Worm (Caenorhabditis elegans) whole organism, young adult: ENCODE results near the gene obr-1.
A peak's percentile ranks its signal among the peaks of the same experiment; 100 is the strongest.

Experiments
- B0019.2 ChIP-seq: fragments of 200-800 bp; sonication (Bioruptor generic); conservative IDR thresholded peaks from 2 replicates; pipeline ENCODE4 v1.3.6; 2022; ENCODE audit warnings: missing genetic modification reagents, missing genetic modification characterization, missing compliant biosample characterization
- B0261.1 ChIP-seq: sonication (generic microtip); optimal IDR thresholded peaks from 2 replicates; lab custom pipeline; 2016; ENCODE audit warnings: mild to moderate bottlenecking, missing genetic modification characterization, moderate library complexity, missing compliant biosample characterization
- B0336.3 ChIP-seq: fragments of 200-800 bp; sonication (Bioruptor generic); IDR thresholded peaks from 2 replicates; pipeline ENCODE4 v1.3.6; 2022; ENCODE audit warnings: missing genetic modification characterization, missing compliant biosample characterization
- D2030.7 ChIP-seq: fragments of 200-800 bp; sonication (Bioruptor generic); IDR thresholded peaks from 2 replicates; pipeline ENCODE4 v1.3.6; 2022; ENCODE audit warnings: missing genetic modification reagents, missing genetic modification characterization, missing compliant biosample characterization
- F33H1.4 ChIP-seq: fragments of 200-800 bp; sonication (Bioruptor generic); IDR thresholded peaks from 2 replicates; pipeline ENCODE4 v1.3.6; 2022; ENCODE audit warnings: missing genetic modification reagents, missing genetic modification characterization, missing compliant biosample characterization
- F57A8.1 ChIP-seq: fragments of 200-800 bp; sonication (Bioruptor generic); optimal IDR thresholded peaks from 2 replicates; lab custom pipeline; 2018; ENCODE audit warnings: mild to moderate bottlenecking, missing genetic modification characterization, moderate library complexity, missing compliant biosample characterization
- F57C9.4 ChIP-seq: sonication (generic microtip); optimal IDR thresholded peaks from 2 replicates; lab custom pipeline; 2017; ENCODE audit warnings: mild to moderate bottlenecking, missing genetic modification characterization, missing compliant biosample characterization
- K12H6.12 ChIP-seq: fragments of 200-800 bp; sonication (Bioruptor generic); optimal IDR thresholded peaks from 2 replicates; lab custom pipeline; 2018; ENCODE audit warnings: mild to moderate bottlenecking, missing genetic modification characterization, missing compliant biosample characterization
- T07F8.4 ChIP-seq: sonication (generic microtip); optimal IDR thresholded peaks from 2 replicates; lab custom pipeline; 2016; ENCODE audit warnings: mild to moderate bottlenecking, missing genetic modification characterization, moderate library complexity, missing compliant biosample characterization
- Y53G8AR.9 ChIP-seq: fragments of 200-800 bp; sonication (Bioruptor generic); conservative IDR thresholded peaks from 2 replicates; pipeline ENCODE4 v1.3.6; 2022; ENCODE audit warnings: missing genetic modification reagents, missing genetic modification characterization, missing compliant biosample characterization
- Y79H2A.3 ChIP-seq: fragments of 200-800 bp; sonication (Bioruptor generic); conservative IDR thresholded peaks from 2 replicates; pipeline ENCODE4 v1.3.6; 2022; ENCODE audit warnings: missing genetic modification reagents, missing genetic modification characterization, missing compliant biosample characterization
- ZK185.1 ChIP-seq: sonication (generic microtip); optimal IDR thresholded peaks from 2 replicates; lab custom pipeline; 2016; ENCODE audit warnings: mild to moderate bottlenecking, missing genetic modification characterization, missing compliant biosample characterization; ENCODE audit not compliant: poor library complexity, severe bottlenecking
- akir-1 ChIP-seq: fragments of 200-800 bp; sonication (Bioruptor generic); optimal IDR thresholded peaks from 2 replicates; lab custom pipeline; 2018; ENCODE audit warnings: mild to moderate bottlenecking, missing genetic modification characterization, moderate library complexity, missing compliant biosample characterization
- athp-1 ChIP-seq: sonication (generic microtip); optimal IDR thresholded peaks from 2 replicates; lab custom pipeline; 2017; ENCODE audit warnings: mild to moderate bottlenecking, missing genetic modification characterization, missing compliant biosample characterization
- attf-3 ChIP-seq: fragments of 200-800 bp; sonication (Bioruptor generic); conservative IDR thresholded peaks from 2 replicates; pipeline ENCODE4 v1.3.6; 2022; ENCODE audit warnings: missing genetic modification reagents, missing genetic modification characterization, missing compliant biosample characterization
- attf-6 ChIP-seq: fragments of 200-800 bp; sonication (Bioruptor generic); IDR thresholded peaks from 2 replicates; pipeline ENCODE4 v1.3.6; 2022; ENCODE audit warnings: missing genetic modification reagents, missing genetic modification characterization, missing compliant biosample characterization
- cebp-1 ChIP-seq, 2 experiments: fragments of 200-800 bp in 1 of 2; sonication (Bioruptor generic) in 1 of 2; sonication (generic microtip) in 1 of 2; IDR thresholded peaks in 1 of 2; optimal IDR thresholded peaks in 1 of 2; 2 replicates each; pipeline versions ENCODE4 v1.3.6 to Lab custom; 2017 to 2022; ENCODE audit warnings: missing compliant biosample characterization in 2 of 2, missing genetic modification characterization in 2 of 2, mild to moderate bottlenecking in 1 of 2, missing genetic modification reagents in 1 of 2, moderate library complexity in 1 of 2
- ceh-100 ChIP-seq: fragments of 200-800 bp; sonication (Bioruptor generic); IDR thresholded peaks from 2 replicates; pipeline ENCODE4 v1.3.6; 2022; ENCODE audit warnings: missing genetic modification reagents, missing genetic modification characterization, missing compliant biosample characterization
- ceh-27 ChIP-seq: fragments of 200-800 bp; sonication (Bioruptor generic); optimal IDR thresholded peaks from 2 replicates; lab custom pipeline; 2018; ENCODE audit warnings: mild to moderate bottlenecking, missing genetic modification characterization, moderate library complexity, missing compliant biosample characterization
- ceh-58 ChIP-seq: fragments of 200-800 bp; sonication (Bioruptor generic); IDR thresholded peaks from 2 replicates; pipeline ENCODE4 v1.3.6; 2022; ENCODE audit warnings: missing genetic modification characterization, missing compliant biosample characterization
- ceh-91 ChIP-seq: fragments of 200-800 bp; sonication (Bioruptor generic); IDR thresholded peaks from 2 replicates; pipeline ENCODE4 v1.3.6; 2022; ENCODE audit warnings: missing genetic modification reagents, missing genetic modification characterization, missing compliant biosample characterization
- dox-1 ChIP-seq: fragments of 200-800 bp; sonication (Bioruptor generic); IDR thresholded peaks from 2 replicates; pipeline ENCODE4 v1.3.6; 2022; ENCODE audit warnings: missing genetic modification reagents, missing genetic modification characterization, missing compliant biosample characterization
- dpl-1 ChIP-seq: fragments of 150-350 bp; optimal IDR thresholded peaks from 2 replicates; lab custom pipeline; 2014; ENCODE audit warnings: missing biosample characterization, missing genetic modification reagents, missing genetic modification characterization
- efl-1 ChIP-seq: fragments of 150-350 bp; optimal IDR thresholded peaks from 2 replicates; lab custom pipeline; 2014; ENCODE audit warnings: missing biosample characterization, missing genetic modification reagents, missing genetic modification characterization
- egl-44 ChIP-seq: fragments of 200-800 bp; sonication (Bioruptor generic); IDR thresholded peaks from 2 replicates; pipeline ENCODE4 v1.3.6; 2022; ENCODE audit warnings: missing genetic modification reagents, missing genetic modification characterization, missing compliant biosample characterization
- ets-4 ChIP-seq: fragments of 200-800 bp; sonication (Bioruptor generic); optimal IDR thresholded peaks from 2 replicates; lab custom pipeline; 2018; ENCODE audit warnings: mild to moderate bottlenecking, missing genetic modification characterization, missing compliant biosample characterization
- hsf-1 ChIP-seq: fragments of 200-800 bp; sonication (Bioruptor generic); IDR thresholded peaks from 2 replicates; pipeline ENCODE4 v1.3.6; 2022; ENCODE audit warnings: missing genetic modification reagents, missing genetic modification characterization, missing compliant biosample characterization
- let-526 ChIP-seq: fragments of 200-800 bp; sonication (Bioruptor generic); IDR thresholded peaks from 2 replicates; pipeline ENCODE4 v1.3.6; 2022; ENCODE audit warnings: missing genetic modification reagents, missing genetic modification characterization, missing compliant biosample characterization
- lin-35 ChIP-seq, 3 experiments: fragments of 150-350 bp in 2 of 3; sonication (generic microtip) in 1 of 3; optimal IDR thresholded peaks; 2 replicates each; lab custom pipeline; 2014 to 2018; ENCODE audit warnings: missing biosample characterization in 3 of 3, missing genetic modification characterization in 3 of 3, missing genetic modification reagents in 3 of 3
- lir-1 ChIP-seq: fragments of 200-800 bp; sonication (Bioruptor generic); conservative IDR thresholded peaks from 2 replicates; pipeline ENCODE4 v1.3.6; 2022; ENCODE audit warnings: missing genetic modification reagents, missing genetic modification characterization, missing compliant biosample characterization
- lsl-1 ChIP-seq: fragments of 200-800 bp; sonication (Bioruptor generic); optimal IDR thresholded peaks from 2 replicates; lab custom pipeline; 2018; ENCODE audit warnings: mild to moderate bottlenecking, missing genetic modification characterization, moderate library complexity, missing compliant biosample characterization
- mxl-1 ChIP-seq: sonication (generic microtip); optimal IDR thresholded peaks from 2 replicates; lab custom pipeline; 2016; ENCODE audit warnings: missing genetic modification characterization, missing compliant biosample characterization
- nhr-179 ChIP-seq: sonication (generic microtip); optimal IDR thresholded peaks from 2 replicates; lab custom pipeline; 2016; ENCODE audit warnings: mild to moderate bottlenecking, missing genetic modification characterization, missing compliant biosample characterization
- nhr-80 ChIP-seq: sonication (generic microtip); optimal IDR thresholded peaks from 2 replicates; lab custom pipeline; 2016; ENCODE audit warnings: missing genetic modification characterization, missing compliant biosample characterization
- nhr-90 ChIP-seq: sonication (generic microtip); optimal IDR thresholded peaks from 2 replicates; lab custom pipeline; 2016; ENCODE audit warnings: missing genotype, mild to moderate bottlenecking, missing genetic modification characterization, missing compliant biosample characterization
- rpc-1 ChIP-seq, 2 experiments: fragments of 150-350 bp in 1 of 2; sonication (generic microtip) in 1 of 2; optimal IDR thresholded peaks; 2 replicates each; lab custom pipeline; 2014 to 2018; ENCODE audit warnings: missing biosample characterization in 1 of 2, missing genetic modification characterization in 1 of 2, missing genetic modification reagents in 1 of 2, missing genotype in 1 of 2
- sea-2 ChIP-seq: fragments of 200-800 bp; sonication (Bioruptor generic); IDR thresholded peaks from 2 replicates; pipeline ENCODE4 v1.3.6; 2022; ENCODE audit warnings: missing genetic modification characterization, missing compliant biosample characterization
- snpc-1.1 ChIP-seq: sonication (generic microtip); optimal IDR thresholded peaks from 2 replicates; lab custom pipeline; 2017; ENCODE audit warnings: missing genetic modification characterization, mild to moderate bottlenecking, missing compliant biosample characterization, antibody characterized with exemption, moderate library complexity, missing genotype, missing genetic modification reagents; ENCODE audit not compliant: insufficient read depth
- snpc-1.3 ChIP-seq: sonication (generic microtip); optimal IDR thresholded peaks from 2 replicates; lab custom pipeline; 2017; ENCODE audit warnings: missing genetic modification characterization, mild to moderate bottlenecking, missing compliant biosample characterization, antibody characterized with exemption, moderate library complexity, missing genotype, missing genetic modification reagents; ENCODE audit not compliant: insufficient read depth
- sptf-2 ChIP-seq: fragments of 200-800 bp; sonication (Bioruptor generic); optimal IDR thresholded peaks from 2 replicates; lab custom pipeline; 2018; ENCODE audit warnings: mild to moderate bottlenecking, missing genetic modification characterization, missing compliant biosample characterization
- tbp1 ChIP-seq: fragments of 200-800 bp; sonication (Bioruptor generic); optimal IDR thresholded peaks from 2 replicates; lab custom pipeline; 2018; ENCODE audit warnings: mild to moderate bottlenecking, missing genetic modification characterization, missing compliant biosample characterization
- zfh-2 ChIP-seq: fragments of 200-800 bp; sonication (Bioruptor generic); conservative IDR thresholded peaks from 2 replicates; pipeline ENCODE4 v1.3.6; 2022; ENCODE audit warnings: missing genetic modification reagents, missing genetic modification characterization, missing compliant biosample characterization
- ztf-18 ChIP-seq: sonication (generic microtip); optimal IDR thresholded peaks from 2 replicates; lab custom pipeline; 2016; ENCODE audit warnings: missing genotype, mild to moderate bottlenecking, missing genetic modification characterization, missing compliant biosample characterization

obr-1 gene

DNA sequence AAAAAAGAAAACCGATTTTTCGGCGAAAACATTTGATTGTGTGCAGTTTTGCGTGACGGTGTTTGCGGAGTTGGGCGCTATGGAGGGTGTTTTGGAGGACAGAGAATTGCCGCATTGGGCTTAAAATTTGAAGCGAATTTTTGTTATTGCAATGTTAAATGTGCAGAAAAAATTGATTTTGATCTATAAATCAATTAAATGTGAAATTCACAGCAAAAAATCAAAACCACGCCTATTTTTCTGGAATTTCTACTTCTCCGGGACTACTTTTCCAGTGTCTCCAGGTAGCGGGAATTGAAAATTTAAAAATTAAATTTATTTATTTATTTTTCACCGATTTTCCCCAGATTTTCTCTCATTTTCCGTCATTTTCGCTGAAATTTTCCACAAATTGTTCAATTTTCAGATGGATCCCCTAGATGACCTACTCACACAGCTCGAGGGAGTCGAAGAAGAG is 46.5 kb upstream of the obr-1 start, which contains the start of gene mcm-10 (continued):
- TF ChIP-seq lin-35 (GFP tag; optimal IDR thresholded peaks at IDR 0.05; lab: Kevin White, UChicago) (peak in 1 of 3 experiments; percentile 73), ceh-91 (GFP tag; lab: Robert Waterston, UW) (peak; percentile 39; the same call in 1 of the 2 replicates), snpc-1.1 (no peak), nhr-179 (tag; lab: Kevin White, UChicago) (no peak), hsf-1 (GFP tag; lab: Robert Waterston, UW) (no peak), ZK185.1 (tag; lab: Kevin White, UChicago) (no peak), akir-1 (no peak), snpc-1.3 (tag; lab: Kevin White, UChicago) (peak; percentile 17), D2030.7 (peak; percentile 59), mxl-1 (tag; lab: Kevin White, UChicago) (no peak), athp-1 (tag; lab: Kevin White, UChicago) (peak; percentile 68), B0261.1 (tag; lab: Kevin White, UChicago) (peak; percentile 26), T07F8.4 (tag; lab: Kevin White, UChicago) (no peak), F57A8.1 (GFP tag; lab: Kevin White, UChicago) (no peak)
- TF ChIP-seq, all 124 proteins: peak for 38

DNA sequence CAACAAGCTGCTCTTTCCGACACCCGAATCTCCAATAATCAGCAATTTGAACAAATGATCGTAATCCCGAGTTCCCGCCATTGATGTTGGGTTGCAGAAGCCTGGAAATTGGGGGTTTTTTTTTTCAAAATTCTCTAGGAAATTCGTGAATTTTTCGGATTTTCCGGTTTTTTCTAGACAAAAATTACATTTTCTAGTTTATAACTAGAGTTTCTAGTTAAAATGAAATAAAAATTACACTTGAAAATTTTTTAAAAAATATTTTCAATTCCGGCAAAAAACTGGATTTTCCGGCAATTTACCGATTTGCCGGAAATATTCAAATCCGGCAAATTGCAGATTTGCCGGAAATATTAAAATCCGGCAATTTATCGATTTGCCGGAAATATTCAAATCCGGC is 40.8 kb upstream of the obr-1 start, which contains the start of gene rab-35:
Gene rab-35, minus strand, starts transcription at position 101 of the 400 bp plus-strand sequence.
- TF ChIP-seq nhr-90 (tag; lab: Kevin White, UChicago) (no peak), ceh-58 (GFP tag; lab: Robert Waterston, UW) (no peak), Y53G8AR.9 (no peak), sea-2 (GFP tag; lab: Robert Waterston, UW) (no peak), sptf-2 (GFP tag; lab: Kevin White, UChicago) (no peak)

DNA sequence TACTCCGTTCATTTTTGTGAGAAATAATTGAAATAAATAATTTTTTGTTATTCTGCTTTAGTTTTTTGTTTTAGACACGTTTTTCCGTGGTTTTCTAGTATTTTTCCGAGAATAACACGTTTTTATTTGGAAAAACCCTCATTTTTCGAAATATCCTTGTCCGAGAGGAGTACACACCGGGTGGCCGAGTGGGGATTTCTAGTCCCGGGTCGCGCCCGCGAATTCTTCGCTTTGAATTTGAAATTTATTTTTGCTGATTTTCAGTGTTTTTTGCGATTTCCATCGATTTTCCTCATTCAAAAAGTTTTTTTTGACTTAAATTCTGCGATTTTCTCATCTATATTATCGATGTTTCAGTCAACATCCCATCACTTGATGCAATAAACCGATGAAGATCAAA is 19.9 kb upstream of the obr-1 start, which contains the start of the genes gly-9, mib-1 and smc-3:
Gene gly-9, minus strand, starts transcription at position 27 of the 400 bp plus-strand sequence.
Gene mib-1, minus strand, starts transcription at position 123 of the 400 bp plus-strand sequence.
Gene smc-3, plus strand, starts transcription at position 351 of the 400 bp plus-strand sequence.
- no peak for TF ChIP-seq hsf-1 (GFP tag; lab: Robert Waterston, UW)
- TF ChIP-seq ztf-18 (tag; lab: Kevin White, UChicago) = no peak
- TF ChIP-seq rpc-1 (optimal IDR thresholded peaks at IDR 0.05; lab: Kevin White, UChicago) = no peak
- no peak for TF ChIP-seq rpc-1 (tag; optimal IDR thresholded peaks at IDR 0.05; lab: Kevin White, UChicago)
- TF ChIP-seq F33H1.4 = peak; percentile 60
- TF ChIP-seq zfh-2 (GFP tag; lab: Robert Waterston, UW) = no peak
- 0 out of 2 replicates have a peak, but pooled peaks have one; percentile 7 for TF ChIP-seq attf-3
- TF ChIP-seq B0336.3 (GFP tag; lab: Robert Waterston, UW) = 0 out of 2 replicates have a peak, but pooled peaks have one; percentile 39
- TF ChIP-seq efl-1 (GFP tag; lab: Kevin White, UChicago) = peak; percentile 73
- peak; percentile 38 for TF ChIP-seq K12H6.12
- 0 out of 2 replicates have a peak, but pooled peaks have one; percentile 25 for TF ChIP-seq lir-1
- no peak for TF ChIP-seq ets-4 (GFP tag; lab: Kevin White, UChicago)
- TF ChIP-seq lsl-1 (GFP tag; lab: Kevin White, UChicago) = peak; percentile 45
- TF ChIP-seq tbp1 = peak; percentile 35
- peak; percentile 74 for TF ChIP-seq dox-1 (GFP tag; lab: Robert Waterston, UW)
- TF ChIP-seq cebp-1 (GFP tag; IDR thresholded peaks at IDR 0.05; lab: Robert Waterston, UW) = no peak
- peak; percentile 52 for TF ChIP-seq cebp-1 (tag; optimal IDR thresholded peaks at IDR 0.05; lab: Kevin White, UChicago)
- no peak for TF ChIP-seq mxl-1 (tag; lab: Kevin White, UChicago)
- TF ChIP-seq ceh-100 (GFP tag; lab: Robert Waterston, UW) = peak; percentile 69
- TF ChIP-seq egl-44 (GFP tag; lab: Robert Waterston, UW) = no peak
- TF ChIP-seq ceh-27 (GFP tag; lab: Kevin White, UChicago) = peak; percentile 84
- no peak for TF ChIP-seq attf-6
- 0 out of 2 replicates have a peak, but pooled peaks have one; percentile 59 for TF ChIP-seq let-526 (GFP tag; lab: Robert Waterston, UW)
- no peak for TF ChIP-seq nhr-80
- 0 out of 2 replicates have a peak, but pooled peaks have one; percentile 21 for TF ChIP-seq Y79H2A.3 (GFP tag; lab: Robert Waterston, UW)
- TF ChIP-seq F57C9.4 (tag; lab: Kevin White, UChicago) = no peak
- no peak for TF ChIP-seq nhr-179 (tag; lab: Kevin White, UChicago)
- peak; percentile 59 for TF ChIP-seq dpl-1
- TF ChIP-seq B0019.2 (GFP tag; lab: Robert Waterston, UW) = no peak; the same call in 1 of the 2 replicates
